Fruit fly (Drosophila melanogaster) whole organism, embryonic: ENCODE measurements around the gene CG32106.

Experiments
- Aef1 ChIP-seq: fragments of 200-800 bp; sonication (Bioruptor generic); IDR thresholded peaks from 3 replicates; pipeline ENCODE4 v1.3.6; 2022; ENCODE audit warnings: missing biosample characterization, missing genetic modification characterization
- Atf-2 ChIP-seq: fragments of 200-800 bp; sonication (Bioruptor generic); optimal IDR thresholded peaks from 2 replicates; lab custom pipeline; 2016; ENCODE audit warnings: missing biosample characterization, missing genetic modification characterization
- Bgb ChIP-seq: fragments of 200-800 bp; sonication (Bioruptor generic); IDR thresholded peaks from 2 replicates; pipeline ENCODE4 v1.3.6; 2022; ENCODE audit warnings: missing biosample characterization, missing genetic modification characterization; ENCODE audit not compliant: partially characterized antibody
- Blimp-1 ChIP-seq: fragments of 200-800 bp; sonication (Bioruptor generic); optimal IDR thresholded peaks from 3 replicates; lab custom pipeline; 2018; ENCODE audit warnings: missing biosample characterization, missing genetic modification characterization, mild to moderate bottlenecking, moderate library complexity, missing genetic modification reagents
- BtbVII ChIP-seq: fragments of 200-800 bp; sonication (Bioruptor generic); optimal IDR thresholded peaks from 3 replicates; lab custom pipeline; 2017; ENCODE audit warnings: missing biosample characterization, mild to moderate bottlenecking, missing genetic modification characterization
- CG1024 ChIP-seq: fragments of 200-800 bp; sonication (Bioruptor generic); IDR thresholded peaks from 2 replicates; pipeline ENCODE4 v1.3.6; 2022; ENCODE audit warnings: missing biosample characterization, missing genetic modification characterization
- CG10267 ChIP-seq: fragments of 200-800 bp; sonication (Bioruptor generic); optimal IDR thresholded peaks from 2 replicates; lab custom pipeline; 2018; ENCODE audit warnings: missing biosample characterization, mild to moderate bottlenecking, missing genetic modification characterization, moderate library complexity
- CG10321 ChIP-seq: fragments of 200-800 bp; sonication (Bioruptor generic); IDR thresholded peaks from 2 replicates; pipeline ENCODE4 v1.3.6; 2022; ENCODE audit warnings: missing biosample characterization, missing genetic modification characterization
- CG12071 ChIP-seq: fragments of 200-800 bp; sonication (Bioruptor generic); optimal IDR thresholded peaks from 3 replicates; lab custom pipeline; 2018; ENCODE audit warnings: missing biosample characterization, mild to moderate bottlenecking, missing genetic modification characterization
- CG12391 ChIP-seq: fragments of 200-800 bp; sonication (Bioruptor generic); optimal IDR thresholded peaks from 3 replicates; lab custom pipeline; 2018; ENCODE audit warnings: missing biosample characterization, mild to moderate bottlenecking, missing genetic modification characterization, moderate library complexity
- CG12744 ChIP-seq: fragments of 200-800 bp; sonication (Bioruptor generic); optimal IDR thresholded peaks from 2 replicates; lab custom pipeline; 2016; ENCODE audit warnings: missing biosample characterization, missing genetic modification characterization
- CG14710 ChIP-seq: fragments of 200-800 bp; sonication (Bioruptor generic); optimal IDR thresholded peaks from 3 replicates; lab custom pipeline; 2019; ENCODE audit warnings: missing biosample characterization, mild to moderate bottlenecking, missing genetic modification characterization, moderate library complexity
- CG15696 ChIP-seq: fragments of 200-800 bp; sonication (Bioruptor generic); optimal IDR thresholded peaks from 2 replicates; lab custom pipeline; 2019; ENCODE audit warnings: missing biosample characterization, mild to moderate bottlenecking, missing genetic modification characterization, moderate library complexity
- CG1603 ChIP-seq: fragments of 200-800 bp; sonication (Bioruptor generic); optimal IDR thresholded peaks from 2 replicates; lab custom pipeline; 2019; ENCODE audit warnings: missing biosample characterization, mild to moderate bottlenecking, missing genetic modification characterization, moderate library complexity
- CG16779 ChIP-seq: fragments of 200-800 bp; sonication (Bioruptor generic); IDR thresholded peaks from 2 replicates; pipeline ENCODE4 v1.3.6; 2022; ENCODE audit warnings: missing biosample characterization, missing genetic modification characterization
- CG17912 ChIP-seq: fragments of 200-800 bp; sonication (Bioruptor generic); optimal IDR thresholded peaks from 2 replicates; lab custom pipeline; 2018; ENCODE audit warnings: missing biosample characterization, mild to moderate bottlenecking, missing genetic modification characterization
- CG18262 ChIP-seq: fragments of 200-800 bp; optimal IDR thresholded peaks from 3 replicates; lab custom pipeline; 2019; ENCODE audit warnings: missing biosample characterization, mild to moderate bottlenecking, missing genetic modification characterization, moderate library complexity
- CG31224 ChIP-seq: fragments of 200-800 bp; sonication (Bioruptor generic); IDR thresholded peaks from 2 replicates; pipeline ENCODE4 v1.3.6; 2022; ENCODE audit warnings: missing biosample characterization, missing genetic modification characterization
- CG32532 ChIP-seq: fragments of 200-800 bp; sonication (Bioruptor generic); IDR thresholded peaks from 2 replicates; pipeline ENCODE4 v1.3.6; 2022; ENCODE audit warnings: missing biosample characterization, missing genetic modification characterization
- CG4328 ChIP-seq: fragments of 200-800 bp; sonication (Bioruptor generic); optimal IDR thresholded peaks from 3 replicates; lab custom pipeline; 2017; ENCODE audit warnings: missing biosample characterization, missing genetic modification reagents, missing genetic modification characterization
- CG6272 ChIP-seq: fragments of 200-800 bp; sonication (Bioruptor generic); IDR thresholded peaks from 2 replicates; pipeline ENCODE4 v1.3.6; 2022; ENCODE audit warnings: missing biosample characterization, missing genetic modification characterization
- CG8388 ChIP-seq: fragments of 200-800 bp; sonication (Bioruptor generic); optimal IDR thresholded peaks from 2 replicates; lab custom pipeline; 2019; ENCODE audit warnings: missing biosample characterization, mild to moderate bottlenecking, missing genetic modification characterization, moderate library complexity
- CG8944 ChIP-seq: fragments of 200-800 bp; sonication (Bioruptor generic); optimal IDR thresholded peaks from 3 replicates; lab custom pipeline; 2016; ENCODE audit warnings: missing biosample characterization, missing genetic modification characterization
- CG9215 ChIP-seq: fragments of 200-800 bp; sonication (Bioruptor generic); IDR thresholded peaks from 2 replicates; pipeline ENCODE4 v1.3.6; 2022; ENCODE audit warnings: missing biosample characterization, missing genetic modification characterization
- Drgx ChIP-seq: fragments of 200-800 bp; sonication (Bioruptor generic); IDR thresholded peaks from 2 replicates; pipeline ENCODE4 v1.3.6; 2022; ENCODE audit warnings: missing biosample characterization, missing genetic modification characterization
- Fer1 ChIP-seq: fragments of 200-800 bp; sonication (Bioruptor generic); optimal IDR thresholded peaks from 2 replicates; lab custom pipeline; 2017; ENCODE audit warnings: missing biosample characterization, mild to moderate bottlenecking, missing genetic modification characterization
- Jarid2 ChIP-seq: fragments of 200-800 bp; sonication (Bioruptor generic); optimal IDR thresholded peaks from 3 replicates; lab custom pipeline; 2017; ENCODE audit warnings: mild to moderate bottlenecking, missing biosample characterization, missing genetic modification reagents, missing genetic modification characterization
- Lhr ChIP-seq: fragments of 200-800 bp; sonication (Bioruptor generic); optimal IDR thresholded peaks from 3 replicates; lab custom pipeline; 2017; ENCODE audit warnings: mild to moderate bottlenecking, missing biosample characterization, missing genetic modification reagents, missing genetic modification characterization
- Max ChIP-seq: fragments of 200-800 bp; sonication (Bioruptor generic); optimal IDR thresholded peaks from 2 replicates; lab custom pipeline; 2016; ENCODE audit warnings: missing biosample characterization, mild to moderate bottlenecking, missing genetic modification characterization
- Myb ChIP-seq: fragments of 200-800 bp; sonication (Bioruptor generic); optimal IDR thresholded peaks from 2 replicates; lab custom pipeline; 2016; ENCODE audit warnings: missing biosample characterization, missing genetic modification characterization
- NC2α ChIP-seq: fragments of 200-800 bp; sonication (Bioruptor generic); optimal IDR thresholded peaks from 2 replicates; lab custom pipeline; 2016; ENCODE audit warnings: missing biosample characterization, missing genetic modification characterization
- Spps ChIP-seq: fragments of 200-800 bp; sonication (Bioruptor generic); optimal IDR thresholded peaks from 2 replicates; lab custom pipeline; 2018; ENCODE audit warnings: missing biosample characterization, mild to moderate bottlenecking, missing genetic modification characterization
- Tbp ChIP-seq: fragments of >200 bp; optimal IDR thresholded peaks from 2 replicates; lab custom pipeline; 2018; ENCODE audit warnings: missing biosample characterization, missing genetic modification characterization
- Xrp1 ChIP-seq: fragments of 200-800 bp; sonication (Bioruptor generic); IDR thresholded peaks from 2 replicates; pipeline ENCODE4 v1.3.6; 2022; ENCODE audit warnings: missing biosample characterization, missing genetic modification characterization
- ac ChIP-seq: fragments of 200-800 bp; sonication (Bioruptor generic); optimal IDR thresholded peaks from 3 replicates; lab custom pipeline; 2017; ENCODE audit warnings: missing biosample characterization, mild to moderate bottlenecking, missing genetic modification characterization
- chif ChIP-seq, 2 experiments: fragments of 200-800 bp; sonication (Bioruptor generic); optimal IDR thresholded peaks; 3 replicates each; lab custom pipeline; 2016; ENCODE audit warnings: missing biosample characterization in 2 of 2, missing genetic modification characterization in 2 of 2
- chinmo ChIP-seq: fragments of 200-800 bp; sonication (Bioruptor generic); IDR thresholded peaks from 4 replicates; pipeline ENCODE4 v1.3.6; 2022; ENCODE audit warnings: missing biosample characterization, missing genetic modification characterization; ENCODE audit not compliant: partially characterized antibody
- chn ChIP-seq: fragments of 200-800 bp; sonication (Bioruptor generic); optimal IDR thresholded peaks from 2 replicates; lab custom pipeline; 2016; ENCODE audit warnings: missing biosample characterization, missing genetic modification characterization
- fd102C ChIP-seq: fragments of 200-800 bp; sonication (Bioruptor generic); optimal IDR thresholded peaks from 2 replicates; lab custom pipeline; 2018; ENCODE audit warnings: missing biosample characterization, mild to moderate bottlenecking, missing genetic modification characterization, moderate library complexity
- fd64A ChIP-seq: fragments of 200-800 bp; sonication (Bioruptor generic); optimal IDR thresholded peaks from 3 replicates; lab custom pipeline; 2018; ENCODE audit warnings: missing biosample characterization, mild to moderate bottlenecking, missing genetic modification characterization
- her ChIP-seq: fragments of 200-800 bp; sonication (Bioruptor generic); optimal IDR thresholded peaks from 2 replicates; lab custom pipeline; 2016; ENCODE audit warnings: missing biosample characterization, missing genetic modification characterization
- kah ChIP-seq: fragments of 200-800 bp; sonication (Bioruptor generic); optimal IDR thresholded peaks from 2 replicates; lab custom pipeline; 2018; ENCODE audit warnings: missing biosample characterization, mild to moderate bottlenecking, missing genetic modification characterization
- nerfin-2 ChIP-seq: fragments of 200-800 bp; sonication (Bioruptor generic); IDR thresholded peaks from 2 replicates; pipeline ENCODE4 v1.3.6; 2022; ENCODE audit warnings: missing biosample characterization, missing genetic modification characterization; ENCODE audit not compliant: partially characterized antibody
- nom ChIP-seq: fragments of 200-800 bp; sonication (Bioruptor generic); optimal IDR thresholded peaks from 2 replicates; lab custom pipeline; 2017; ENCODE audit warnings: missing biosample characterization, missing genetic modification characterization, mild to moderate bottlenecking, moderate library complexity, missing genetic modification reagents
- odd ChIP-seq: fragments of 200-800 bp; sonication (Bioruptor generic); optimal IDR thresholded peaks from 2 replicates; lab custom pipeline; 2017; ENCODE audit warnings: missing biosample characterization, mild to moderate bottlenecking, missing genetic modification characterization
- pan ChIP-seq, 4 experiments: fragments of >200 bp in 3 of 4; fragments of 200-800 bp in 1 of 4; sonication (Bioruptor generic) in 1 of 4; optimal IDR thresholded peaks in 3 of 4; IDR thresholded peaks in 1 of 4; 2 replicates each; pipeline versions ENCODE4 v1.3.6 to Lab custom; 2017 to 2022; ENCODE audit warnings: missing biosample characterization in 2 of 4, missing genetic modification characterization in 2 of 4, mixed read lengths in 1 of 4
- sens ChIP-seq: fragments of 200-800 bp; sonication (Bioruptor generic); peaks from one replicate; lab custom pipeline; 2016; ENCODE audit warnings: missing biosample characterization, missing genetic modification characterization
- sim ChIP-seq: fragments of 200-800 bp; sonication (Bioruptor generic); IDR thresholded peaks from 2 replicates; pipeline ENCODE4 v1.3.6; 2022; ENCODE audit warnings: missing biosample characterization, missing genetic modification characterization
- vvl ChIP-seq: fragments of 200-800 bp; sonication (Bioruptor generic); IDR thresholded peaks from 2 replicates; pipeline ENCODE4 v1.3.6; 2022; ENCODE audit warnings: missing biosample characterization, missing genetic modification characterization
- zfh1 ChIP-seq: fragments of 200-800 bp; sonication (Bioruptor generic); IDR thresholded peaks from 3 replicates; pipeline ENCODE4 v1.3.6; 2022; ENCODE audit warnings: missing biosample characterization, missing genetic modification characterization

CG32106 gene

DNA sequence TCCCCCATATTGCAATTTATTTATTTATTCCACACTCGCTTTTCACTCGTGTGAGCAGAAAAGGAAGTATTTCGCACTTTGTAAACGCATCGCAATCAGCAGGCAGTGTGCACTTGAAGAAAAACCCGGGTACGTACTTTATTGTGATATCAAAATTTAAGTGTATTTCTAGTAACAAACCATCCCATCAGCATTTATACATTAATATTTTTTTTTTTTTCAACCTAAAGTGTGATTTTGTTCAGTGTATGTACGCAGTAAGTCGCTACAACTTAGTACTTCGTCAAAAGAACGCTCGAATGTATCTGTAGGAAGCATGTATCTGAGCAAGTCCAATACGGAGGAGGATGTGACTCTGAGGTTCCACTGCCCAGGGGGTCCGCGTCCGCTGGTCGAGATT lies 52.8 kb downstream of the CG32106 start (continued):
- TF ChIP-seq CG18262 (tag; lab: Kevin White, UChicago) (peak; percentile 13), CG16779 (no peak), CG12391 (tag; lab: Kevin White, UChicago) (peak; percentile 22), CG14710 (tag; lab: Kevin White, UChicago) (peak; percentile 27), Max (GFP tag; lab: Kevin White, UChicago) (peak; percentile 5), zfh1 (GFP tag; lab: Robert Waterston, UW) (0 out of 3 replicates have a peak, but pooled peaks have one; percentile 38), sim (GFP tag; lab: Robert Waterston, UW) (0 out of 2 replicates have a peak, but pooled peaks have one; percentile 34), BtbVII (GFP tag; lab: Kevin White, UChicago) (no peak), CG6272 (GFP tag; lab: Robert Waterston, UW) (no peak), Bgb (GFP tag; lab: Robert Waterston, UW) (no peak), Aef1 (GFP tag; lab: Robert Waterston, UW) (no peak), CG12744 (GFP tag; lab: Kevin White, UChicago) (no peak), CG1603 (tag; lab: Kevin White, UChicago) (peak; percentile 21), CG17912 (GFP tag; lab: Kevin White, UChicago) (no peak), NC2α (GFP tag; lab: Kevin White, UChicago) (no peak), Jarid2 (GFP tag; lab: Kevin White, UChicago) (no peak), CG8388 (GFP tag; lab: Kevin White, UChicago) (peak; percentile 14), CG10267 (tag; lab: Kevin White, UChicago) (peak; percentile 10), CG31224 (no peak), Myb (GFP tag; lab: Kevin White, UChicago) (no peak), her (GFP tag; lab: Kevin White, UChicago) (no peak), pan (optimal IDR thresholded peaks at IDR 0.05; lab: Kevin White, UChicago) (no peak), pan (GFP tag; optimal IDR thresholded peaks at IDR 0.05 in 1 of 2, IDR thresholded peaks at IDR 0.05 in 1 of 2) (no peak), CG1024 (0 out of 2 replicates have a peak, but pooled peaks have one; percentile 13), chinmo (GFP tag; lab: Robert Waterston, UW) (no peak), CG10321 (GFP tag; lab: Robert Waterston, UW) (no peak), CG8944 (GFP tag; lab: Kevin White, UChicago) (no peak), sens (GFP tag; lab: Kevin White, UChicago) (peak; percentile 87), CG9215 (GFP tag; lab: Robert Waterston, UW) (no peak), fd102C (GFP tag; lab: Kevin White, UChicago) (peak; percentile 10), Lhr (GFP tag; lab: Kevin White, UChicago) (no peak), nom (no peak), Spps (tag; lab: Kevin White, UChicago) (peak; percentile 42), nerfin-2 (GFP tag; lab: Robert Waterston, UW) (no peak), chn (GFP tag; lab: Kevin White, UChicago) (no peak), kah (GFP tag; lab: Kevin White, UChicago) (no peak), Tbp (GFP tag; lab: Kevin White, UChicago) (no peak), CG15696 (tag; lab: Kevin White, UChicago) (peak; percentile 15), fd64A (GFP tag; lab: Kevin White, UChicago) (no peak), odd (no peak), Blimp-1 (GFP tag; lab: Kevin White, UChicago) (peak; percentile 12), Atf-2 (GFP tag; lab: Kevin White, UChicago) (no peak), chif (GFP tag; optimal IDR thresholded peaks at IDR 0.05; lab: Kevin White, UChicago) (peak in 1 of 2 experiments; percentile 44), CG32532 (GFP tag; lab: Robert Waterston, UW) (no peak), ac (GFP tag; lab: Kevin White, UChicago) (no peak), CG4328 (no peak), Fer1 (no peak), vvl (GFP tag; lab: Robert Waterston, UW) (0 out of 2 replicates have a peak, but pooled peaks have one; percentile 35), Drgx (GFP tag; lab: Robert Waterston, UW) (peak; percentile 48), CG12071 (no peak), Xrp1 (GFP tag; lab: Robert Waterston, UW) (peak; percentile 67; the same call in 1 of the 2 replicates)
